Worm (Caenorhabditis elegans): ENCODE results near the gene lgc-14.

- TF ChIP-seq ama-1 (optimal IDR thresholded peaks at IDR 0.05) (no peak), tbx-2 (tag; optimal IDR thresholded peaks at IDR 0.05) (no peak), pqm-1 (tag; optimal IDR thresholded peaks at IDR 0.05) (no peak), nhr-11 (tag; optimal IDR thresholded peaks at IDR 0.05) (no peak), ceh-19 (GFP tag; optimal IDR thresholded peaks at IDR 0.05) (no peak), nfya-1 (tag; optimal IDR thresholded peaks at IDR 0.05) (peak; percentile 3), lim-6 (tag; optimal IDR thresholded peaks at IDR 0.05) (no peak), ceh-30 (tag; optimal IDR thresholded peaks at IDR 0.05) (no peak), K09A11.1 (tag; optimal IDR thresholded peaks at IDR 0.05; ENCODE audit: insufficient read depth) (no peak)
These were observed 30.6 kb upstream of the lgc-14 start for ce11 chrX:12080581-12081162.
